Worm (Caenorhabditis elegans): Measurements from ENCODE around the gene C50F4.16.

Gene C50F4.16

DNA sequence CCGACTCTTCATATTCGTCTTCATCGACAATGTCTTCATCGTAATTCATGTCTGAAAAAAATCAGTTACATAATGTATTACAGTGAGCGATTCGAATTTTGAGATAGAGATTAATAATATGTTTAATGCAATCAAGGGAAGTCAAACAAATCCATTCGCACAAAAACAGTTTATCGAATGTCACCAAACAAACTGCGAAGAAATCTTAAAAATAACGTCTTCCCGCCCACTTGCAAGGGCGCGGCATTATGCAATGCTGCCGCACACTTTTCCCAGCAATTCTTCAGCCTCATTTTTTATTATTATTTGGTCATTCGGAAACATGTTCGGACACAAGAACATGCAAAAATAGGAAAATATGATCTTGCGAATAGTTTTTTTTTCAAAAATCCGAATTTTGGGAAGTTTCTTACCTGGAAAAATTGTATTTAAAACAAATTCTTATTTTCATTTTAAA is 2.8 kb upstream of the C50F4.16 start, which contains the start of gene mdf-1 (continued):
- TF ChIP-seq egl-27 (tag; optimal IDR thresholded peaks at IDR 0.05) (no peak), lin-13 (GFP tag; optimal IDR thresholded peaks at IDR 0.05) (peak; percentile 87), nhr-21 (tag; optimal IDR thresholded peaks at IDR 0.05) (peak; percentile 73), ceh-16 (tag; optimal IDR thresholded peaks at IDR 0.05) (peak; percentile 11), C34F6.9 (tag; optimal IDR thresholded peaks at IDR 0.05) (peak; percentile 82)

DNA sequence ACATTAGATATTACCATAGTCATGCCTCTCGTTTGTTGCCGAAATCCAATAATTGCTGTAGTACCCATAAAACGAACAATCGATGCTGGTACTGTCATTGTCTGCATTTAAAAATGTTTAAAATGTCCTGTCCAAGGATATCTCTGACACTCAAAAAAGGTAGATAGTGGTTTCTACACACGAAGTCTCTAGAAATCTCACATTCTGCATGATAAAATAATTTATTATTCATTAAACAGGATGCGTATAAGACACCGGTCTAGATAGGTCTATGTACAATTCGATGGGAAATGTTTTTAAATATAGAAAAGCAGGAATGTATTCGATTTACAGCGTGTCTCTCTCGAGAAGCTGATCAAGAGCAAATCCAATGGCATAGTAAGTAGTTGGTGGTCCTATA is 1.8 kb downstream of the C50F4.16 start, which contains the start of gene C50F4.12:
TSS of gene C50F4.12 (minus strand) at position 101 of the 400 bp plus-strand sequence.
- no peak for TF ChIP-seq unc-39 (tag; optimal IDR thresholded peaks at IDR 0.05)
- TF ChIP-seq R02D3.7 (tag; optimal IDR thresholded peaks at IDR 0.05), result no peak
- TF ChIP-seq sem-4 (tag; optimal IDR thresholded peaks at IDR 0.05), result no peak
- no peak for TF ChIP-seq egl-27 (tag; optimal IDR thresholded peaks at IDR 0.05)
- TF ChIP-seq peb-1 (tag; optimal IDR thresholded peaks at IDR 0.05), result no peak
- TF ChIP-seq nhr-6 (tag; optimal IDR thresholded peaks at IDR 0.05), result no peak
- no peak for TF ChIP-seq unc-55 (GFP tag; optimal IDR thresholded peaks at IDR 0.05)
- no peak for TF ChIP-seq unc-62 (GFP tag; optimal IDR thresholded peaks at IDR 0.05)
- no peak for TF ChIP-seq zag-1 (tag; optimal IDR thresholded peaks at IDR 0.05)
- TF ChIP-seq nhr-129 (tag; optimal IDR thresholded peaks at IDR 0.05), result no peak
- no peak for TF ChIP-seq lin-11 (tag; optimal IDR thresholded peaks at IDR 0.05)
- TF ChIP-seq crh-2 (tag; optimal IDR thresholded peaks at IDR 0.05), result no peak
- TF ChIP-seq lin-39 (tag; optimal IDR thresholded peaks at IDR 0.05), result no peak
- TF ChIP-seq alr-1 (tag; optimal IDR thresholded peaks at IDR 0.05), result no peak
- no peak for TF ChIP-seq lsy-2 (tag; optimal IDR thresholded peaks at IDR 0.05)
- no peak for TF ChIP-seq nhr-21 (tag; optimal IDR thresholded peaks at IDR 0.05)
- no peak for TF ChIP-seq skn-1 (tag; optimal IDR thresholded peaks at IDR 0.05)

DNA sequence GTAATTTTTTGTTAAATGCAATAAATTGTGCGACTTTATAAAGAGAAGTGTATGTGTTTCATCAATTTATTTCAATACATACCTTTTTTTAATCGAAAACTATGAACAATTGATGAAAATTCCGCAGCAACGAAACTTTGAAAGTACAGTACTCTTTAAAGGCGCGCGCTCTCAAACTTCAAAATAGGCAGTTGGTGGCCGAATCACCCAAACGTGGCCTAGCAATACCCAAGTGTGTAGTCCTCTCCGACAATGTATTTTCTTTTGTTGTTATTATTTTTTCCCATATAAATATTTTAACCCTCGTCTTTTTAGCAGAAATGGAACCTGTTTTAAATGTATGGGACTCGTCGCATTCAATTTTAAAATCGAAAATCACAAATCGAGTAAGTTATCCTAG is 4.9 kb downstream of the C50F4.16 start, which contains the start of gene C50F4.4:
TSS of gene C50F4.4 (plus strand) at position 267 of the 400 bp plus-strand sequence.
- TF ChIP-seq sem-4 (tag; optimal IDR thresholded peaks at IDR 0.05), result no peak
- TF ChIP-seq blmp-1 (tag; optimal IDR thresholded peaks at IDR 0.05; ENCODE audit: insufficient read depth), result no peak
- TF ChIP-seq mab-5 (tag; optimal IDR thresholded peaks at IDR 0.05), result no peak
- TF ChIP-seq ceh-82 (tag; optimal IDR thresholded peaks at IDR 0.05), result no peak
- no peak for TF ChIP-seq egl-27 (tag; optimal IDR thresholded peaks at IDR 0.05)
- peak; percentile 58 for TF ChIP-seq C34F6.9 (tag; optimal IDR thresholded peaks at IDR 0.05)
- TF ChIP-seq unc-39 (tag; optimal IDR thresholded peaks at IDR 0.05), result no peak
- peak in 1 of 2 experiments; percentile 17 for TF ChIP-seq lsy-2 (tag; optimal IDR thresholded peaks at IDR 0.05)
- TF ChIP-seq nhr-11 (tag; optimal IDR thresholded peaks at IDR 0.05), result no peak
- peak; percentile 26 for TF ChIP-seq F13H6.1 (tag; optimal IDR thresholded peaks at IDR 0.05)
- TF ChIP-seq nhr-129 (tag; optimal IDR thresholded peaks at IDR 0.05), result no peak
- peak; percentile 33 for TF ChIP-seq gmeb-1 (tag; optimal IDR thresholded peaks at IDR 0.05)
- peak; percentile 30 for TF ChIP-seq sma-3 (GFP tag; optimal IDR thresholded peaks at IDR 0.05)
- peak; percentile 15 for TF ChIP-seq fos-1 (tag; optimal IDR thresholded peaks at IDR 0.05)
- no peak for TF ChIP-seq zag-1 (tag; optimal IDR thresholded peaks at IDR 0.05)
- peak; percentile 58 for TF ChIP-seq sma-9 (GFP tag; optimal IDR thresholded peaks at IDR 0.05)
- TF ChIP-seq sma-9 (tag; optimal IDR thresholded peaks at IDR 0.05), result no peak

DNA sequence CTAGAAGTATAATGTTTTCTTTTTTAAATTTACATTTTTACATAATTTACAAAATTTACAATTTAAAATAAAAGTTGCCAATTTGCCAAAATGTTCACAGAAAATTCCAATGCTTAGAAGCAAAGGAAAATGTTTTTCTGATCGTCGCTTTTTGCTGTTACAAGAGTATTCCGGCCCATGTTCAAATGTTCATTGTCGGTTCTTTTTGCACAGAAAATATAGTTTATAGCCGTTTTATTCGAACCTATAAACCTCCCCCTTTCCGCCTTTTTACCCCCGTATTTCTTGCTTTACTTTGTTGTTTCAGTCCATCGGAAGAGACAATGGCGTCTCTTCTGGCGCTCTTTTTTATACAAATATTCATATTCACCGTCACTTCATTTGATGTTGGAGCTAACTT is 6.8 kb downstream of the C50F4.16 start, which contains the start of gene tag-329:
TSS of gene tag-329 (plus strand) at position 301 of the 400 bp plus-strand sequence.
- TF ChIP-seq nhr-12 (tag; optimal IDR thresholded peaks at IDR 0.05) (no peak), sem-4 (tag; optimal IDR thresholded peaks at IDR 0.05) (no peak), skn-1 (tag; optimal IDR thresholded peaks at IDR 0.05) (no peak), nhr-6 (tag; optimal IDR thresholded peaks at IDR 0.05) (no peak), lin-13 (GFP tag; optimal IDR thresholded peaks at IDR 0.05) (no peak), zag-1 (tag; optimal IDR thresholded peaks at IDR 0.05) (no peak)

DNA sequence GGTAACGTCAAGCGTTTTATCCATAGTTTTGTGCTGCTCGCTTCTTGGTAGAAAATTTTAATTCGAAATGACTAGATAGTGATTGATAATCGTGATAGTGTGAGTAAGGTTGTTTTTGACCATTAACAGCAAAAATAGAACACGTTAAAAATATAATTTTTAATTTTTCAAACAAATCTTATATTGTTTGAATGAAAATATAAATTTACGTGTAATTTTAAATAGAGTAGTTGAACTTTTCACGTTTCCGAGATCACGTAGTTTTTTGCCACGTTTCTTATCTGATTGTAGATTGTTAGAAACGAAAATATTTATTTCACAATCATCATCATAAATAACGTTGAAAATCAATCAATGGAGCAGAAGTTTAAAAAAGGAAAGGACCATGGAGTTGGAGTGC is 9.9 kb downstream of the C50F4.16 start, which contains the start of the genes C50F4.10 and pfk-1.2:
TSS of gene C50F4.10 (minus strand) at position 101 of the 400 bp plus-strand sequence.
TSS of gene pfk-1.2 (plus strand) at position 325 of the 400 bp plus-strand sequence.
- TF ChIP-seq ztf-4 (tag; optimal IDR thresholded peaks at IDR 0.05) (no peak), nhr-237 (tag; optimal IDR thresholded peaks at IDR 0.05) (no peak), lin-13 (GFP tag; optimal IDR thresholded peaks at IDR 0.05) (no peak), nhr-129 (tag; optimal IDR thresholded peaks at IDR 0.05) (no peak), ceh-16 (tag; optimal IDR thresholded peaks at IDR 0.05) (no peak), alr-1 (tag; optimal IDR thresholded peaks at IDR 0.05) (no peak), mab-5 (tag; optimal IDR thresholded peaks at IDR 0.05) (no peak), nhr-11 (tag; optimal IDR thresholded peaks at IDR 0.05) (no peak), snpc-4 (tag; optimal IDR thresholded peaks at IDR 0.05) (no peak)
